Fruit fly (Drosophila melanogaster): ENCODE results near the gene ush.

The ush gene

DNA sequence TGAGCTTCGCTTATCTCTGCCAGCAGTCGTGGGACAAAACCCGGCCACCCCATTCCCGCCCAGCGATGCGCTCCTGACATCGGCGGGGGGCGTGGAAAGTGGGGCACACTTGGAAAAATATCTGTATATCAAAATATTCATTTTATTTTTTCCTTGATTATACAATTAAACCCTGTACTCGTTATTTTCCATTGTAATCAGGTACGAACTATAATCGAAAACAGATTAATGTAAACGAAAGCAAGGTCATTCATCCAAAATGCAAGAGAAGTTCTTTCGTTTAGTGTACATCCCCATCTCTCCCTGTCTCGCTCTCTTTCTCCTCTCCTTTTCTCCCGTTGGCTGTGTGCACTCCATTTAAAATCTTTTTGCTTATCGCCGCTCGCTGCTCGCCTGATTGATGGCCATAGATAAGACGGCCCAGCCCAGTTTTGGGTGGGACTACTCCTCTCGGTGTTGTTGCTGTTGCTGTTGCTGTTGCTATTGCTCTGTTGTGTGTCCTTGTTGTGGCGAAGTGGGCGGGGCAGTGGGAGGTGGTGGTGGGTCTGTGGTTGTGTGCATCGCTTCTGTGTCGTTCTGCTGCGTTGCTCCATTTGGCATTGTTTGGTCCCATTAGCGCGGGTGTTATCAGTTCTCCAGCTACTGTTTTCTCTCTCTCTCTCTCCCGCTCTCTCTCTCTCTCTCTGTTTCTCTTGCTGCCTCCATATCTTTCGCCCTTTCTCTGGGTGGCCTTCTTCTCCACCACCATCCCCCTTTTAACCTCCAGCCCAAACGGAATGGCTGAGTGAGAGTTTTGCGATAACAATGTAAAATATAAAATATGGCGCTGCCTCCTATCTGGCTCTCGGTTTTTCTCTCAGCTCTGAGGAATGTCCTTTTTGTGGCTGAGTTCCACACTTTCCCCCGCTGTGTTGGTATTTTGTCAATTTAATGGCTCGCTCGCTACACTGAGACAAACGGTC is 40.3 kb downstream of the ush start (continued):
- TF ChIP-seq gce (GFP tag; IDR thresholded peaks at IDR 0.05) (peak; percentile 63; the same call in 1 of the 3 replicates), CG4854 (GFP tag; optimal IDR thresholded peaks at IDR 0.05) (no peak), CG7987 (GFP tag; optimal IDR thresholded peaks at IDR 0.05) (peak; percentile 21), Mes4 (GFP tag; optimal IDR thresholded peaks at IDR 0.05) (peak; percentile 67), HLHmδ (GFP tag; optimal IDR thresholded peaks at IDR 0.05) (no peak), Six4 (GFP tag; optimal IDR thresholded peaks at IDR 0.05) (peak; percentile 67), E2f2 (GFP tag; IDR thresholded peaks at IDR 0.05) (peak; percentile 44; the same call in 1 of the 2 replicates), vfl (GFP tag; optimal IDR thresholded peaks at IDR 0.05) (peak; percentile 50), HmgZ (tag; optimal IDR thresholded peaks at IDR 0.05) (peak; percentile 50), CG2875 (GFP tag; optimal IDR thresholded peaks at IDR 0.05) (peak; percentile 71), sna (GFP tag; IDR thresholded peaks at IDR 0.05; ENCODE audit: partially characterized antibody) (no peak), CG10543 (GFP tag; optimal IDR thresholded peaks at IDR 0.05) (no peak), GATAe (GFP tag; conservative IDR thresholded peaks at IDR 0.05) (no peak; the same call in 1 of the 2 replicates), D (optimal IDR thresholded peaks at IDR 0.05) (no peak), D (GFP tag; optimal IDR thresholded peaks at IDR 0.05) (peak; percentile 80), slou (GFP tag; optimal IDR thresholded peaks at IDR 0.05) (peak; percentile 31), Spps (tag; optimal IDR thresholded peaks at IDR 0.05) (peak; percentile 70), Hsf (GFP tag; optimal IDR thresholded peaks at IDR 0.05) (peak; percentile 71), ftz-f1 (GFP tag; optimal IDR thresholded peaks at IDR 0.05) (no peak), Vsx1 (GFP tag; optimal IDR thresholded peaks at IDR 0.05) (peak; percentile 28), CG10366 (GFP tag; IDR thresholded peaks at IDR 0.05) (peak; percentile 73), CG31365 (tag; optimal IDR thresholded peaks at IDR 0.05) (peak; percentile 45), CG4404 (GFP tag; IDR thresholded peaks at IDR 0.05) (peak; percentile 71), CG15011 (GFP tag; optimal IDR thresholded peaks at IDR 0.05) (peak; percentile 63), CG12942 (GFP tag; optimal IDR thresholded peaks at IDR 0.05) (peak; percentile 71), hbn (GFP tag; IDR thresholded peaks at IDR 0.05; ENCODE audit: partially characterized antibody) (no peak), nmo (GFP tag; optimal IDR thresholded peaks at IDR 0.05) (peak; percentile 81), Nf-YB (GFP tag; optimal IDR thresholded peaks at IDR 0.05) (peak; percentile 86), CG15269 (tag; optimal IDR thresholded peaks at IDR 0.05) (peak; percentile 72), CG4424 (GFP tag; optimal IDR thresholded peaks at IDR 0.05) (peak; percentile 87), unpg (GFP tag; optimal IDR thresholded peaks at IDR 0.05) (peak; percentile 79), CG4707 (GFP tag; optimal IDR thresholded peaks at IDR 0.05) (peak; percentile 53), CG16815 (GFP tag; optimal IDR thresholded peaks at IDR 0.05) (peak; percentile 62), danr (GFP tag; IDR thresholded peaks at IDR 0.05) (0 out of 2 replicates have a peak, but pooled peaks have one; percentile 24), cg (GFP tag; optimal IDR thresholded peaks at IDR 0.05) (peak; percentile 9), zen (tag; optimal IDR thresholded peaks at IDR 0.05) (peak; percentile 70), Lim3 (GFP tag; IDR thresholded peaks at IDR 0.05) (peak; percentile 47; the same call in 1 of the 2 replicates), CG12744 (GFP tag; optimal IDR thresholded peaks at IDR 0.05) (no peak), CG17385 (GFP tag; optimal IDR thresholded peaks at IDR 0.05) (peak; percentile 74), MBD-R2 (GFP tag; IDR thresholded peaks at IDR 0.05) (peak; percentile 34; the same call in 1 of the 2 replicates), al (GFP tag; IDR thresholded peaks at IDR 0.05) (0 out of 2 replicates have a peak, but pooled peaks have one; percentile 20), CG3726 (GFP tag; IDR thresholded peaks at IDR 0.05) (peak; percentile 62; the same call in 1 of the 3 replicates), Aef1 (GFP tag; IDR thresholded peaks at IDR 0.05) (peak; percentile 51; the same call in 2 of the 3 replicates), CG18599 (GFP tag; optimal IDR thresholded peaks at IDR 0.05) (peak; percentile 90), CG11247 (GFP tag; IDR thresholded peaks at IDR 0.05) (no peak), CG7372 (GFP tag; IDR thresholded peaks at IDR 0.05) (peak; percentile 64), CG8281 (tag; optimal IDR thresholded peaks at IDR 0.05) (peak; percentile 48), pros (GFP tag; optimal IDR thresholded peaks at IDR 0.05) (peak; percentile 9)

Measured in whole organism, embryonic.